Fruit fly (Drosophila melanogaster): ENCODE data around the gene Coq2.

The Coq2 gene

DNA sequence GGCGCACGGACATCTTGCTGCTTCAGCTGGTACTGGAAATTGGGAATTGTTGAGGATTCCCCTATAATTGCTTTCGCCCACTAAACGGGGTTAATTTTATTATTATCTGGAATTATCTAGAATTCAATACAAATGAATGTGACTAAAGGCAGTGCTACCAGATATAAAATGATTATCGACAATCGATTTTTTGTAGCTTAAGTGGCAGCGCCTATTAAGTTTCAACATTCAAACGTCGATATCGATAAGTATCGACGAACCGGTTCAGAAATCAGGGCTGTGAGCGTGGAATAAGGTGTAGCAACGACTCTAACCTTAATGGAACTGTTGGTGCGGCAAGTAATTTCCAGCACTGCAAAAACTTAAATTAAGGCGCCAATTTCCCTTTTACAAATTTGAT, 11.2 kb downstream of the Coq2 start, which contains the start of gene Sgt1:
Sgt1 (minus strand) TSS at position 165 of the 400 bp plus-strand sequence.
- TF ChIP-seq N (GFP tag; optimal IDR thresholded peaks at IDR 0.05) (no peak), GATAd (GFP tag; optimal IDR thresholded peaks at IDR 0.05) (no peak), foxo (GFP tag; optimal IDR thresholded peaks at IDR 0.05) (peak in 1 of 2 experiments; percentile 45), OdsH (GFP tag; optimal IDR thresholded peaks at IDR 0.05) (peak; percentile 36), Abd-B (GFP tag; optimal IDR thresholded peaks at IDR 0.05) (no peak), psq (GFP tag; optimal IDR thresholded peaks at IDR 0.05) (no peak), ey (GFP tag; optimal IDR thresholded peaks at IDR 0.05) (peak; percentile 39), CG32264 (GFP tag; optimal IDR thresholded peaks at IDR 0.05) (no peak), Rel (GFP tag; optimal IDR thresholded peaks at IDR 0.05) (no peak), Rel (tag; optimal IDR thresholded peaks at IDR 0.05) (peak; percentile 91), HLH106 (tag; optimal IDR thresholded peaks at IDR 0.05) (peak; percentile 33)

DNA sequence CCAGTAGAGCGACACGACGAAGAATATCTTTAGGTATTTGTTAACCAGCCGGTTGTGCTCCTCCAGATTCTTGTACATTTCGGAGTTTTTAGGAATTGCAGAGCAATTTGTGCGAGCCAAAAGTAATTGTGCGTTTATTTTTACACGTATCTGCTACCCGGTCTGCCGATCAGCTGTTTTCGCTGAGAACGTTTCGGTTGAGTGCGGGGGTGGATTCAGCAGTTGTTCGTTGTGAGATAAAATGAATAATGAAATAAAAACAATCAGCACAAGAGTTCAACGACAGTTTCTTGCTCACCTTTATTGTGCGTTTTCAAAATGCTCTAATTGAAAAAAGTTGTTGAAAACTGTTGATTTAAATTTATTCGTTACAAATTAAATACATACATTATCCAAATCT, 12.5 kb downstream of the Coq2 start, which contains the start of gene nac:
nac (minus strand) TSS at position 176 of the 400 bp plus-strand sequence.
- TF ChIP-seq Dif (GFP tag; optimal IDR thresholded peaks at IDR 0.05; ENCODE audit: partially characterized antibody) (peak; percentile 44), CG9705 (GFP tag; optimal IDR thresholded peaks at IDR 0.05) (peak; percentile 20), Hnf4 (GFP tag; optimal IDR thresholded peaks at IDR 0.05) (no peak), HLH106 (tag; optimal IDR thresholded peaks at IDR 0.05) (peak; percentile 21)

DNA sequence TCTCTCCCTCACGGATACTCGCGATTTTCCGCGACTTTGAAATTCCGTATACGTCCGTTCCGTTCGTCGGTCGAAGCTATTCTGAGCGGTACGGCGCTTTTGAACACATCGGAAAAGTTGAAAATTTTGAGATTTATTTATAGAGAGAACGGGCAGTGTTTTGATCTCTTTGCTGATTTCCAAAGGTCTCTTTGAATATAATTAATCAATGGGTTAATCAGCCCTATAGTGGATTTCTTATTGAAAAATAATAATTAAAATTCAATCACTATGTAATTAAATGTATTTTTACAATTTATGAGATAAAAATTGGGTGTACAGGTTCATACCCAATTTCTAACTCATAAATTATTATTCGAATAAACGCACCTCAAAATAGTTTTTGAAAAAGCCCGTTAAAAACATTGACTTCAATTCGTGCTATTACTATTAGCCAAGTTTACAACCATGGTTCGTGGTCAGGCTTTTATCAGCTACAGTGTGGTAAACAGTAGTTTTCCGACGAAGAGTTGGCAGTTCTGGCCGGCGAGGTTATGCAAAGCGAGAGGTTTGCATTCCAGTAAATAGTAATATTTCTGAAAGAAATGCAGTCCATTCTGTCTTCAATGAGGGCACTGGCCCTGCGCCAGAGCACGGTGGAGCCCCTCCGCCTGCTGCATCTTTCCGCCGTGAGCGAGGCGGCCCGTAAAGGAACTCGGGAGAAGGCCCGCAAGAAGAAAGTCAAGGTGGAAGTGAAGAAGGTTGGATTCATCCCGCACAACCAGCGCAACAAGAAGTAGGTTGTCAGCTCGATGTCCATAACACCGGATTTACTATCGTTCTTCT, 15.2 kb downstream of the Coq2 start, which contains the start of the genes CG9626 and mRpL1:
CG9626 (minus strand) TSS at position 51 of the 825 bp plus-strand sequence.
mRpL1 (plus strand) TSS at position 513 of the 825 bp plus-strand sequence.
- TF ChIP-seq Myc (optimal IDR thresholded peaks at IDR 0.05) (peak; percentile 18), dsf (GFP tag; optimal IDR thresholded peaks at IDR 0.05; ENCODE audit: borderline replicate concordance) (no peak), br (GFP tag; optimal IDR thresholded peaks at IDR 0.05) (no peak), h (GFP tag; optimal IDR thresholded peaks at IDR 0.05) (no peak), Hr83 (GFP tag; optimal IDR thresholded peaks at IDR 0.05; ENCODE audit: poor library complexity, severe bottlenecking) (no peak), fru (GFP tag; optimal IDR thresholded peaks at IDR 0.05) (peak; percentile 98)

DNA sequence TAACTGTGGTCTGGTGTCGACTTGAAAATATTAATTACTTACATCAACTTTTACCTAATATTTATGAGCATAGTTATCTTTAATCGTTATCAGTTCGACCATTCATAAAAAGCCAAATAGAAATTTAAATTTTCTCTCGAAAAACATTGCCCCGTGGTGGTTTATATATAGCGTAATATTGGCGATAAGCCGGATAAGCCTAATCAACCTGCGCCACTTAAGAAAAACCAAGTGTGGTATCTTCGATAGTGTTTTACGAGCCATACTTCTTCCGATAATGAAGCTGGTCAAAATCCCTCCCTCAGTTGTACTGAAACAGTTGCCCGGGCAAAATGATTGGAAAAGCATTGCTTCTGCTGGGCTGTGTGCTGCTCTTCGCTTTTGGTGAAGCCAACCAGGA, 24.3 kb downstream of the Coq2 start, which contains the start of gene CG31463:
CG31463 (plus strand) TSS at position 302 of the 400 bp plus-strand sequence.
- TF ChIP-seq sage (GFP tag; optimal IDR thresholded peaks at IDR 0.05) (no peak), jim (GFP tag; optimal IDR thresholded peaks at IDR 0.05) (no peak), rgr (GFP tag; optimal IDR thresholded peaks at IDR 0.05) (no peak), psq (GFP tag; optimal IDR thresholded peaks at IDR 0.05) (no peak), fru (GFP tag; optimal IDR thresholded peaks at IDR 0.05) (no peak)

DNA sequence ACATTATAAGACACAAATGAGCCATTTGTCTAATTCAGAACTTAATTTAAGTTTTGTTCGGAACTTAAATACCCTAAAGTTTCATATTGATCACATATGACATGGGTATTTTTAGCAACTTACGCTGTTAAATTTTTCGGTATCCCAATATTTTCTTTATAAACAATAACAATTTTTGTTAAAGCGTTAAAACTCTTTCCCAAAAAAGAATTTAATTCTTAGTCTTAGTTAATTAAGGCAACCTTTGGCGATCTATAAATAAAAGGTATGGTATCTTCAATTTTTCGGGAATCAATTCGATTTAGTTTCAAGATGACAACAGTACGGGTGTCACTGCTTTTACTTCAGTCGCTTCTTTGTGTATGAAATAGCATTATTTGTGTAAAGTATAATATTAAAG, 25.4 kb downstream of the Coq2 start, which contains the start of gene CG31464:
CG31464 (plus strand) TSS at position 301 of the 400 bp plus-strand sequence.
- TF ChIP-seq ey (GFP tag; optimal IDR thresholded peaks at IDR 0.05) (no peak), Rel (GFP tag; optimal IDR thresholded peaks at IDR 0.05) (no peak), Rel (tag; optimal IDR thresholded peaks at IDR 0.05) (no peak), Hr78 (GFP tag; optimal IDR thresholded peaks at IDR 0.05) (no peak), h (GFP tag; optimal IDR thresholded peaks at IDR 0.05) (no peak)

DNA sequence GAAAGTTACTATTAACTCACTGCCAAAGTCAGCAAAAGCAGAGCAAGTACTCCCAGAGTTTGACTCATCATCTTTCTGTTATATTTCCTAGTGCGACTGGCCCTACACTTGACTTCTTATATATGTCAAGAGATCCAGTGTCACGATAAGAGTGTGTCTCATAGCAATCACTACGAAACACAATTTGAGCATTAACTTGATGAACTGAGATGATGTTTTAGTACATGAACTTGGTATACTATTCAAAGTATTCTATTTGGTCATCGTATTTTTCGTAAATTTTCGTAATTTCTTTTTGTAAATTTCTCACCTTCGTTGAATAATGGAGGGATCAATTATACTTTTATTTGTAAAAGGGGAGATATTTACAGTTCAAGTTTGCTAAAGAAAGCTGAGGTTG, 25.9 kb downstream of the Coq2 start, which contains the start of gene CG11672:
CG11672 (minus strand) TSS at position 101 of the 400 bp plus-strand sequence.
- TF ChIP-seq Vsx2 (GFP tag; optimal IDR thresholded peaks at IDR 0.05; ENCODE audit: partially characterized antibody) (no peak), fru (GFP tag; optimal IDR thresholded peaks at IDR 0.05) (no peak), jim (GFP tag; optimal IDR thresholded peaks at IDR 0.05) (no peak), CG32264 (GFP tag; optimal IDR thresholded peaks at IDR 0.05) (no peak), usp (GFP tag; optimal IDR thresholded peaks at IDR 0.05) (no peak), Dif (GFP tag; optimal IDR thresholded peaks at IDR 0.05; ENCODE audit: partially characterized antibody) (no peak), Hr78 (GFP tag; optimal IDR thresholded peaks at IDR 0.05) (no peak), tai (GFP tag; optimal IDR thresholded peaks at IDR 0.05) (no peak), Abd-B (GFP tag; optimal IDR thresholded peaks at IDR 0.05) (no peak), Jra (GFP tag; optimal IDR thresholded peaks at IDR 0.05) (no peak), psq (GFP tag; optimal IDR thresholded peaks at IDR 0.05) (no peak), Mio (GFP tag; optimal IDR thresholded peaks at IDR 0.05) (no peak), woc (GFP tag; optimal IDR thresholded peaks at IDR 0.05) (no peak)

All from whole organism, wandering third instar larva.